Fruit fly (Drosophila melanogaster): ENCODE results near the gene LanB2.

LanB2 gene

dm6 chr3L:9671372-9671771 lies 56.7 kb downstream of the LanB2 start:
- TF ChIP-seq D1 (tag; optimal IDR thresholded peaks at IDR 0.05) = no peak
- TF ChIP-seq gl (tag; optimal IDR thresholded peaks at IDR 0.05) = no peak
- peak; percentile 10 for TF ChIP-seq CG13204 (GFP tag; optimal IDR thresholded peaks at IDR 0.05)
